Worm (Caenorhabditis elegans): Measurements from ENCODE around the gene F59A6.3.

Gene F59A6.3

ce11 chrII:5048185-5048795 is 40.2 kb downstream of the F59A6.3 start (continued):
- TF ChIP-seq C04F5.9 (tag; optimal IDR thresholded peaks at IDR 0.05) = no peak

ce11 chrII:5049249-5049648 is 41.1 kb downstream of the F59A6.3 start:
- no peak for TF ChIP-seq fkh-4 (tag; optimal IDR thresholded peaks at IDR 0.05; ENCODE audit: borderline replicate concordance)
- TF ChIP-seq nhr-12 (tag; optimal IDR thresholded peaks at IDR 0.05) = no peak
- no peak for TF ChIP-seq zip-4 (GFP tag; optimal IDR thresholded peaks at IDR 0.05)
- no peak for TF ChIP-seq swsn-7 (tag; optimal IDR thresholded peaks at IDR 0.05)
- no peak for TF ChIP-seq nhr-11 (tag; optimal IDR thresholded peaks at IDR 0.05)
- no peak for TF ChIP-seq ceh-63 (GFP tag; optimal IDR thresholded peaks at IDR 0.05)
- TF ChIP-seq nhr-84 (tag; optimal IDR thresholded peaks at IDR 0.05) = no peak
- TF ChIP-seq ceh-82 (tag; optimal IDR thresholded peaks at IDR 0.05) = no peak
- no peak for TF ChIP-seq sup-37 (GFP tag; optimal IDR thresholded peaks at IDR 0.05)
- no peak for TF ChIP-seq xbp-1 (tag; optimal IDR thresholded peaks at IDR 0.05)
- no peak for TF ChIP-seq zag-1 (tag; optimal IDR thresholded peaks at IDR 0.05)
- no peak for TF ChIP-seq pag-3 (tag; optimal IDR thresholded peaks at IDR 0.05; ENCODE audit: borderline replicate concordance, insufficient read depth)
- peak; percentile 48 for TF ChIP-seq grh-1 (GFP tag; IDR thresholded peaks at IDR 0.05)
- no peak for TF ChIP-seq lir-3 (tag; optimal IDR thresholded peaks at IDR 0.05; ENCODE audit: poor library complexity)
- no peak for TF ChIP-seq nhr-28 (tag; optimal IDR thresholded peaks at IDR 0.05)
- TF ChIP-seq hlh-4 (tag; optimal IDR thresholded peaks at IDR 0.05) = no peak
- peak; percentile 38 for TF ChIP-seq nhr-20 (tag; optimal IDR thresholded peaks at IDR 0.05)
- no peak for TF ChIP-seq Y116A8C.19 (tag; optimal IDR thresholded peaks at IDR 0.05; ENCODE audit: borderline replicate concordance)
- no peak for TF ChIP-seq nhr-237 (tag; optimal IDR thresholded peaks at IDR 0.05)
- TF ChIP-seq lin-15B (tag; optimal IDR thresholded peaks at IDR 0.05) = no peak
- no peak for TF ChIP-seq egl-13 (tag; optimal IDR thresholded peaks at IDR 0.05)
- TF ChIP-seq mef-2 (tag; optimal IDR thresholded peaks at IDR 0.05) = no peak
- peak in 1 of 2 experiments; percentile 15 for TF ChIP-seq lin-35 (GFP tag; optimal IDR thresholded peaks at IDR 0.05)
- TF ChIP-seq aha-1 (tag; optimal IDR thresholded peaks at IDR 0.05) = no peak
- no peak for TF ChIP-seq vab-15 (tag; optimal IDR thresholded peaks at IDR 0.05)
- no peak for TF ChIP-seq fos-1 (tag; optimal IDR thresholded peaks at IDR 0.05)
- no peak for TF ChIP-seq pqm-1 (tag; optimal IDR thresholded peaks at IDR 0.05)
- TF ChIP-seq dsc-1 (tag; optimal IDR thresholded peaks at IDR 0.05) = no peak
- no peak for TF ChIP-seq nhr-71 (tag; optimal IDR thresholded peaks at IDR 0.05)
- no peak for TF ChIP-seq nhr-77 (tag; optimal IDR thresholded peaks at IDR 0.05)
- TF ChIP-seq tlp-1 (tag; optimal IDR thresholded peaks at IDR 0.05) = no peak
- TF ChIP-seq lsy-2 (tag; optimal IDR thresholded peaks at IDR 0.05) = peak in 1 of 2 experiments; percentile 15
- no peak for TF ChIP-seq sox-4 (tag; optimal IDR thresholded peaks at IDR 0.05)
- TF ChIP-seq lin-14 (GFP tag; optimal IDR thresholded peaks at IDR 0.05) = peak; percentile 43
- TF ChIP-seq nhr-47 (tag; optimal IDR thresholded peaks at IDR 0.05) = no peak
- TF ChIP-seq fkh-10 (GFP tag; optimal IDR thresholded peaks at IDR 0.05) = no peak
- TF ChIP-seq mep-1 (tag; optimal IDR thresholded peaks at IDR 0.05) = peak; percentile 16
- TF ChIP-seq efl-3 (GFP tag; optimal IDR thresholded peaks at IDR 0.05) = no peak
- TF ChIP-seq C16A3.4 (tag; optimal IDR thresholded peaks at IDR 0.05) = no peak
- TF ChIP-seq nhr-19 (GFP tag; conservative IDR thresholded peaks at IDR 0.05) = no peak
- TF ChIP-seq unc-62 (GFP tag; optimal IDR thresholded peaks at IDR 0.05) = no peak
- TF ChIP-seq F16B12.6 (tag; optimal IDR thresholded peaks at IDR 0.05) = no peak
- no peak for TF ChIP-seq snu-23 (GFP tag; optimal IDR thresholded peaks at IDR 0.05)
- TF ChIP-seq ztf-4 (tag; optimal IDR thresholded peaks at IDR 0.05) = no peak
- peak; percentile 42 for TF ChIP-seq blmp-1 (tag; optimal IDR thresholded peaks at IDR 0.05)
- no peak for TF ChIP-seq ces-1 (GFP tag; optimal IDR thresholded peaks at IDR 0.05)
- TF ChIP-seq nhr-85 (tag) = peak; percentile 77
- TF ChIP-seq tbx-2 (tag; optimal IDR thresholded peaks at IDR 0.05) = peak; percentile 34
- no peak for TF ChIP-seq unc-130 (tag; optimal IDR thresholded peaks at IDR 0.05)
- no peak for TF ChIP-seq nhr-76 (tag; optimal IDR thresholded peaks at IDR 0.05)
- no peak for TF ChIP-seq aly-2 (tag; optimal IDR thresholded peaks at IDR 0.05)

All from whole organism, L1 larva.